Fruit fly (Drosophila melanogaster): ENCODE measurements around the gene CG4835.
A peak's percentile ranks its signal among the peaks of the same experiment; 100 is the strongest.

The CG4835 gene

DNA sequence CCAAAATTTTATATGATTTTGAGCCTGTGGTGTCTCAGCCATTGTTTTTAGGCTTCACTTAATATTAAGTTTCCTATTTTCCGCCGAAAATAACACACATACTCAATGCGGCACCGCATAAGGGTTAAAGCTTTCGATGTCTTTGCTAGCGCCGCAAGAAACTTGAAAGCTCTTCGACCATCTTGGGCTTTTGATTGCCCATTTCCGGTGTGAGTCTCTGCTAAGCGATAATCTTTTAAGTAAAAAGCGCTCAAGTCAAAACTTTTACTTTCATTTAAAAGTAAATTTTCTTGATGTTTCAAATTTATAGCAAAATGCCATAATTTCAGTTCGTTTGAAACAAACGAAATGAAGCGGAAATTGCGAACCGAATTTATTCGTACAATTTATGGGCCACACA is 32.4 kb downstream of the CG4835 start (continued):
- peak; percentile 77; the same call in 2 of the 3 replicates for TF ChIP-seq ase (GFP tag; IDR thresholded peaks at IDR 0.05)
- peak in 1 of 3 experiments; percentile 45 for TF ChIP-seq lola (GFP tag; optimal IDR thresholded peaks at IDR 0.05)
- no peak for TF ChIP-seq CG16813 (GFP tag; IDR thresholded peaks at IDR 0.05; ENCODE audit: partially characterized antibody)
- TF ChIP-seq MESR4 (GFP tag; optimal IDR thresholded peaks at IDR 0.05): peak; percentile 24
- TF ChIP-seq nau (GFP tag; optimal IDR thresholded peaks at IDR 0.05): peak; percentile 93
- peak; percentile 92 for TF ChIP-seq eyg (GFP tag; optimal IDR thresholded peaks at IDR 0.05)
- peak; percentile 89 for TF ChIP-seq CG10209 (GFP tag; optimal IDR thresholded peaks at IDR 0.05)
- TF ChIP-seq CG12744 (GFP tag; optimal IDR thresholded peaks at IDR 0.05): peak; percentile 92
- TF ChIP-seq CG32767 (GFP tag; IDR thresholded peaks at IDR 0.05): peak; percentile 73
- peak; percentile 56 for TF ChIP-seq cwo (GFP tag; optimal IDR thresholded peaks at IDR 0.05)
- peak; percentile 38; the same call in 1 of the 2 replicates for TF ChIP-seq peb (GFP tag; IDR thresholded peaks at IDR 0.05)
- peak; percentile 75 for TF ChIP-seq gsb (GFP tag; IDR thresholded peaks at IDR 0.05)
- peak; percentile 50 for TF ChIP-seq CG18476 (GFP tag; optimal IDR thresholded peaks at IDR 0.05)
- peak; percentile 92 for TF ChIP-seq CG13624 (GFP tag; optimal IDR thresholded peaks at IDR 0.05)
- no peak for TF ChIP-seq CG2199 (GFP tag; IDR thresholded peaks at IDR 0.05)
- no peak for TF ChIP-seq Gsc (GFP tag; IDR thresholded peaks at IDR 0.05)
- TF ChIP-seq MTF-1 (GFP tag; optimal IDR thresholded peaks at IDR 0.05; ENCODE audit: borderline replicate concordance): peak; percentile 91
- TF ChIP-seq Hr78 (GFP tag; optimal IDR thresholded peaks at IDR 0.05): no peak
- peak; percentile 64 for TF ChIP-seq bowl (GFP tag; IDR thresholded peaks at IDR 0.05)
- no peak; the same call in 1 of the 2 replicates for TF ChIP-seq rib (GFP tag; IDR thresholded peaks at IDR 0.05)
- TF ChIP-seq slou (GFP tag; optimal IDR thresholded peaks at IDR 0.05): peak; percentile 76
- peak; percentile 76 for TF ChIP-seq CG7556 (GFP tag; optimal IDR thresholded peaks at IDR 0.05)
- no peak for TF ChIP-seq zen2 (GFP tag; IDR thresholded peaks at IDR 0.05; ENCODE audit: partially characterized antibody)
- TF ChIP-seq hb (GFP tag; IDR thresholded peaks at IDR 0.05; ENCODE audit: partially characterized antibody): no peak
- TF ChIP-seq tx (GFP tag; optimal IDR thresholded peaks at IDR 0.05): peak; percentile 76
- TF ChIP-seq Med (GFP tag): peak; percentile 100
- peak; percentile 82 for TF ChIP-seq CG5245 (GFP tag; optimal IDR thresholded peaks at IDR 0.05)
- TF ChIP-seq CG13123 (GFP tag; optimal IDR thresholded peaks at IDR 0.05): peak; percentile 75
- TF ChIP-seq CG11398 (GFP tag; optimal IDR thresholded peaks at IDR 0.05): peak; percentile 82
- TF ChIP-seq CG11696 (GFP tag; IDR thresholded peaks at IDR 0.05): peak; percentile 53; the same call in 1 of the 2 replicates
- TF ChIP-seq usp (GFP tag; optimal IDR thresholded peaks at IDR 0.05): no peak
- no peak for TF ChIP-seq CG8290 (GFP tag; optimal IDR thresholded peaks at IDR 0.05)
- peak in 1 of 2 experiments; percentile 84 for TF ChIP-seq CG8290 (tag; optimal IDR thresholded peaks at IDR 0.05)
- TF ChIP-seq Pdp1 (GFP tag; optimal IDR thresholded peaks at IDR 0.05): peak in 1 of 2 experiments; percentile 76
- TF ChIP-seq CG17186 (GFP tag; optimal IDR thresholded peaks at IDR 0.05): peak; percentile 65
- no peak for TF ChIP-seq Dip2 (GFP tag; IDR thresholded peaks at IDR 0.05)
- TF ChIP-seq fd102C (GFP tag; optimal IDR thresholded peaks at IDR 0.05): no peak
- peak; percentile 89 for TF ChIP-seq CG17568 (GFP tag; optimal IDR thresholded peaks at IDR 0.05)
- TF ChIP-seq al (GFP tag; IDR thresholded peaks at IDR 0.05): peak; percentile 79
- peak; percentile 75 for TF ChIP-seq TFAM (GFP tag; optimal IDR thresholded peaks at IDR 0.05)
- no peak for TF ChIP-seq wor (GFP tag; IDR thresholded peaks at IDR 0.05)
- no peak for TF ChIP-seq sisA (GFP tag; IDR thresholded peaks at IDR 0.05)
- TF ChIP-seq Ptx1 (GFP tag; IDR thresholded peaks at IDR 0.05): peak; percentile 83
- TF ChIP-seq Doc3 (GFP tag; IDR thresholded peaks at IDR 0.05; ENCODE audit: partially characterized antibody): no peak
- peak; percentile 56 for TF ChIP-seq Sry-δ (GFP tag; optimal IDR thresholded peaks at IDR 0.05)
- TF ChIP-seq GATAe (GFP tag; conservative IDR thresholded peaks at IDR 0.05): peak; percentile 32; the same call in 1 of the 2 replicates
- TF ChIP-seq grau (tag; optimal IDR thresholded peaks at IDR 0.05): peak; percentile 81
- peak; percentile 75; the same call in 1 of the 3 replicates for TF ChIP-seq CG34422 (GFP tag; IDR thresholded peaks at IDR 0.05)
- peak; percentile 60; the same call in 1 of the 3 replicates for TF ChIP-seq C15 (GFP tag; IDR thresholded peaks at IDR 0.05)
- TF ChIP-seq NC2α (GFP tag; optimal IDR thresholded peaks at IDR 0.05): peak; percentile 81
- TF ChIP-seq CG2712 (tag; optimal IDR thresholded peaks at IDR 0.05): no peak

All from whole organism, embryonic.